Worm (Caenorhabditis elegans) whole organism, dauer: ENCODE data around the gene lin-25.

Source experiments
- unc-62 ChIP-seq: sonication (generic microtip); optimal IDR thresholded peaks from 2 replicates; lab custom pipeline; 2017; ENCODE audit warnings: missing biosample characterization, missing genetic modification reagents, missing genetic modification characterization

Gene lin-25

DNA sequence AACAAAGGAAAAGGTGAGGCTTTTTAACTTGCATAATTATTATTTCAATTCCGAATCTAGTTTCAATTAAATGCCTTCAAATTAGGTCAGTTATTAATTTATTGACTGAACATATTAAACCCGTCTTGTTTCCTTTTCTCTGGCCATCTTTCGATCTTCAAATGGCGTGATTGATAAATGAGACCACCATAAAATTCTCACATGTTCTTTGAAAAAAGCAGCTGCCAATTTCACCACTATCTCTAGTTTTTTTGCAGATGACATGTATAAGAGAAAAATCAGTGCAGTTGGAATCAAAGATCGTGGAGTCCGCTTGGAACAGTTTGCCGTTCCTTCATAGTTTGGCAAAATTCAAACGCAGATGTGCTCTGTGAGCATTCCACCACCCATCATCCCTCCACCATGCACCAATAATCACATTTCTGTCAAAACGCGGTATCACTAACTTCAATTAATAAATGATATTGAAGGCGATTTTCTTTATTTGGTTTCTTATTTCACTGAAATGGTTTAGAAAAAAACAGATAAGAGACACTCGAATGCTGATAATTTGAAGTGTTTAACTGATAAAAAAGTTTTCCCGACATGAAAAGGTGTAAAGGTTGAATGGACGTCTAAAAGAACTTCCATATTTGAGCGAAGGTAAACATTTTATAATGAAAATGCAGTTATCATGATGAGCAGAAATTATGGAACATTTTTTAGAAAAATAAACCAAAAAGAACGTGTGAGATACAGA, 11.8 kb upstream of the lin-25 start:
- no peak for TF ChIP-seq unc-62 (GFP tag; lab: Kevin White, UChicago)

DNA sequence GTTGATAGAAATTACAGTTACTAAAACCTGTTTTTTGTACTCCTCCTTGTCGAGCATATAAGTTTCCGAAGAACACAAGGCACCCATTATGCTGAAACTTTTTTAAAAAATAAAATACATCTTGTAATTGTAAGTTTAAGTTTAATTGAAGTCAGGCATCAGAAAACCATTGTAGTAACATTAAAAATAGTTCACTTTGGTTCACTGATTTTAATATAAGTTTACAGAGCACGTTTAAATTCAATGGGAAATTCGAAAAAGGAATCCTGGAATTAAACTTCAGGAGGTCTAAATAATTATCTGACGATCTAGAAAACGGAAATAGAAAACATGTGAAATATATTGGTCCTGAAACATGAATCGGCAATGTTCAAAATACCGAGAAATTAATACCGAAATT, 9.3 kb upstream of the lin-25 start, which contains the start of gene gpa-8:
Gene gpa-8 (minus strand): TSS at position 101 of the 400 bp plus-strand sequence.
- no peak for TF ChIP-seq unc-62 (GFP tag; lab: Kevin White, UChicago)

DNA sequence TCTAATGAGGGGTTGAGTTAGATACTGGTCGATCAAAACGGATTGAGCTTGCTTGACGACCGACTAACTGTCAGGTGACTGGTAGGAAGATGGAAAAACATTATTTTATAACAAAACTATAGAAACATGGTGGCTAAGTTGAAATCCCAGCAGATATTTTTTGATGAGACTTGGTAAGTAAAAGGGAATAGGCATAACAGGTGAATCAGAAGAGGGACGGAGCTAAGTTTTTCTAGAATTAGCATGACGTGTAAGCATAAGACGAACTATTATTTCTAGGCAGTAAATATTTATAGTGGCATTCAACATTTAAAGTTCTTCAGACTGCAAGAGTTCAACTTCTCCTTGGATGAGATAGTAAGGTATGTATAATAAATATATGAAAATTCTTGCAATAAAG, 5.2 kb upstream of the lin-25 start, which contains the start of gene F56H9.8:
Gene F56H9.8 (plus strand): TSS at position 301 of the 400 bp plus-strand sequence.
- no peak for TF ChIP-seq unc-62 (GFP tag; lab: Kevin White, UChicago)

DNA sequence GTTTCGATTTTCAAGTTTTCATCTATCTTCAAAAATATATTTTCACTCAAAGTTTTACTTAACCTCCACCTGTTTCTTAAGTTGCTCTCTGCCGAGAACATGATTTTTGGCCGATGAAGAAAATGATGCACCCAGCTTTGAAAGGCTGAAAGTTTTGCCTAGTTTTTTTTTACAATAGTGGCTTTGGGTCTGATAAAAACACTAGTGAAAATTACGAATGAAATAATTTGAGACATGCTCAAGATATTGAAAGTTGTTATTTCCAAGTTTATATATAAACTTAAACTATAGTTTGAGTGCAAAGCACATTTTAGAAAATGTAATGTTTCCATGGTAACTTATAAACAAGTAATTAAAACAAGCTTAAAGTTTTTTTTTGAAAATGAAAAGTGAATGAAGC, 512 bp upstream of the lin-25 start, which contains the start of gene gpa-9:
Gene gpa-9 (minus strand): TSS at position 101 of the 400 bp plus-strand sequence.
- TF ChIP-seq unc-62 (GFP tag; lab: Kevin White, UChicago): no peak

DNA sequence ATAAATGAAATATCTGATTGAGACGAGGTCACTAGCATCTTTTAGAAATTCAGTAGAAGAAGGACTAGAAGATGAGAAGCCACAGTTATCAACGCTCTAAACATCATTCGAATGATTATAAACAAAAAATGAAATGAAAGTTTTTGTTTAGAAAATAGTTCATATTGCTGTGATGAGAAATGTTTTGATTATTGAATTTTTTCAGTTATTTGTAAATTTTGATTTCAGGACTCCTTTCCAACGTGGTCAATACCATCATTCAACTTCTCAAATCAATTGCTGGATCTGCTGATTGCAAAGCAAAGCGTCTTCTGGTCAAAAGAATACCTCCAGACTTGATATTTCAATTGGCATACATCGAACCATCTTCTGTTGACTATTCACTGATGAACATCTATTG, 8.4 kb downstream of the lin-25 start, which contains the start of gene W05B10.6:
Gene W05B10.6 (minus strand): TSS at position 101 of the 400 bp plus-strand sequence.
- TF ChIP-seq unc-62 (GFP tag; lab: Kevin White, UChicago): no peak

DNA sequence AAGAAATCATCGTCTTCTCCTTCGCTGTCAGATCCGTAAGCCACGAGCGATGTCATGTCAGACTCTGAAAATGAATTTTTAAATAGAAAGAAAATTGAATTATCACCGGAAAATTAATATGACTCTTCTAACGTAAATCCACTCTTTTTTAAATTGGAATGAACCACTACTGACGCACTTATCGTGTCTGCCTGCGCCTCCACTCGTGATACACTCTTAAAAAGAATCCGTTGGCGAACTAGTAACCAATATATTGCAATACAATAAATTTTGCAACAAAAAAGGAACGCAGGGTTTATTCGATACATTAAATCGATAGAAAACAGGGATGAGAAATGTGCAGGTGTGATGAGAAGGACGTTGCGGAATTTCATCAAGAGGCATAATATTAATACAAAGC, 9.7 kb downstream of the lin-25 start, which contains the start of gene ccch-3:
Gene ccch-3 (minus strand): TSS at position 262 of the 400 bp plus-strand sequence.
- TF ChIP-seq unc-62 (GFP tag; lab: Kevin White, UChicago): no peak

DNA sequence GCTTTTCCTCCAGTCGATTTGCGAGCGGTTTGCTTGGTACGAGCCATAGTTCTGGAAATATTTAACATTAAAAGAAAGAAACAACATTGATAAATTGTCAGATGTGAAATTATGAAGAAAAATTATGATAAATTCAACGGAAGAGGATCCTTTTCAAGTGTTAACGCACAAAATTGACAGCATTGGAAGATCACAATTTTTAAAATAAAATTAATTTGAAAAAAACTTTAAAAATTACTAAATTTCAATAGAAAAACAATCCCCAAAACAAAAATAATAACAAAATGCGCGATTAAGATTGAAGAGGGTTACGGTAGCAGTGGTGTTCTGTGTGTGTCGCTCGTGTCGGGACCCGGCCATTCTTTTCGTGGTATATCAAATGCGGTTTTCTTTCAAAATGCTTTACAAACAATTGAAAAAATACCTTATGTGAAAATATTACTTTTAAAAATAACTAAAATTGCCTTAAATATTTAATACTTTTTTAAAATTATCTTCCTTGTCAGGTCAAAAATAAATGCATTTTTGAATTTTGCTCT, 10.6 kb downstream of the lin-25 start, which contains the start of gene his-74:
Gene his-74 (minus strand): TSS at position 51 of the 539 bp plus-strand sequence.
- TF ChIP-seq unc-62 (GFP tag; lab: Kevin White, UChicago): no peak

DNA sequence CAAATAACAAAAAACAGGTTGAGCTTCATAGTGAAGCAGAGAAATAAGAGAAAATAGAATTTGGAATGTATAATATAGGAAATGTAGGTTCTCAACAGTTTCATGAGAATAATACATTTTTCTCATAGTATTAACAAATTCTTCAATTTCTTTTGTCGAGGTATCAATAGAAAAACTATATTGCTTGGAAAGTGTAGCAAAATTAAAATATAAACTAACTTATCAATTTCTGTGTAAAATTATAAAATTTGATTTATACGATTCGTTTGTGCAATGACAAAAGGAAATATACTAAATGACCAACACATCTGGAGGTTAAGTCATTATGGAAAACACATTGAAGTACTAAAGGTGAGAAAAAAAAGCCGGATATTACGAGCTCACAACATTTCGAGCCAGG, 11.9 kb downstream of the lin-25 start, which contains the start of gene W05B10.3:
Gene W05B10.3 (minus strand): TSS at position 101 of the 400 bp plus-strand sequence.
- TF ChIP-seq unc-62 (GFP tag; lab: Kevin White, UChicago): no peak

DNA sequence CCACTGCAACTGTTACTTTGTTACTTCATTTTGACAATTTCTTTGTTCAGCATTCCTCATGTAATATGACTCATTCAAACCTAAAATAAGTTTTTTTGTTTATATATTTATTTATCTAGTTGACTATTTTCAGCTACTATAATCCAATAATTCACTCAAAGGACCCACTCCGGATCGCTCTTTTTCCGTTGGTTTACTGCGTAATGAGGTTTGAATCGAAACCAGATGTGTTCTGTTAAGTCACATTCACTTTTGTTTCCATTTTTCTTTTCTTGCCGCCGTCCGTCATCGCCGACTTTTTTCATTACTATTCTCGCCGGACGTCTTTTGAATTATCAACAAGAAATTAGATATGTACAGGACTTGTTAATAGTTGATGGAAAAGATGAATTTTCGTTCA, 13.7 kb downstream of the lin-25 start:
- TF ChIP-seq unc-62 (GFP tag; lab: Kevin White, UChicago): no peak

DNA sequence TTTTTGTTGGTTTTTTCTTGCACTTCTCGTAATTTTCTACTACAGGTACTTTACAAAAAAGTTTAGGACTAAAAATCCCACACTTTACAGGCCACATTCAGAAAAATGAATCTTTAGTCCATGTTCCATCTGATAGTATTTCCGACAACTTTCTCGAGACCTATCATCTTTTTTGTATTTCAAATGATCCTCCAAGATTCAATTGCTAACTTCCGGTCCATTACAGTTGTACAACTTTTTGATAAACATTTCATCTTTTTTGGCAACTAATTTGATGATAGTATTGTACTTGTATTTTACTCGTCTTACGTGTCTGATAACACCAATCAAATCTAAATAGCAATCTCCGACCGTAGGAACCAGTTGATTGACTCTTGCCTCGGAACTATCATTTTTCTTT, 17.7 kb downstream of the lin-25 start:
- no peak for TF ChIP-seq unc-62 (GFP tag; lab: Kevin White, UChicago)

DNA sequence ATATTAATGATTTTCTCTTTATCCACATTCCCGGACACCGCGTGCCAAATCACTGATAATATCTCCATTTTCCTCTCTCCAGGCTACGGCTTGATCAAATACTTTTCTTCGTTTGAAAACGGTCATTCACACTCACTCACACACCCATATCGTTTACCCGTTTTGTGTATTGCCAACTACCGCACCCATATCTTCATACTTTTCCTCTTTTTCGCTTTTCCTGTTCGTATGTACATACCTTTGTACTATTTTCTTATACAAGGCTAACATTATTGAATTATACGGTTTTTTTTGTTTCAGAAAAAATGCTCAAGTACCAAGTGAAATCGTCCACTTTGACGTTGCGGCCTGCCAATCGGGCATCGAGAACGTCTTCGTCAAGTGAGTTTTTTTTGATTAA, 18.2 kb downstream of the lin-25 start, which contains the start of gene W05B10.4:
Gene W05B10.4 (plus strand): TSS at position 301 of the 400 bp plus-strand sequence.
- TF ChIP-seq unc-62 (GFP tag; lab: Kevin White, UChicago): no peak

DNA sequence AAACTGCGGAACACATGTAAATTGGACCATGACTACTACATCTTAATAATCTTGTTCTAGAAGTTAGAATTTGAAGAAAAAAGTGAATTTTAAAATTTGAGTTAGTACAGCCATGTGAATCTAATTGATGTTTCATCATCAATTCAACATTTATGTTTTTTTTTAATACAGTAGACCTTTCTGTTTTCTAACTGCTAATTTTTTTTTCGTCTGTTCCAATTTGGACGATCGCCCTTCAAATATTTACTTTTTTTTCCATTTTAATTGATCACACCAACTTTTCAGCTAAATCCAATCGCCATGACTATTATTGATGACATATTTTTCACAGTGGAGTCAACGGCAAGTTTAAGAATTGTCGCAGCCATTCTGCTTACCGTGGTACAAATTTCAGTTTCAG, 20.9 kb downstream of the lin-25 start, which contains the start of gene srx-116:
Gene srx-116 (plus strand): TSS at position 301 of the 400 bp plus-strand sequence.
- no peak for TF ChIP-seq unc-62 (GFP tag; lab: Kevin White, UChicago)

DNA sequence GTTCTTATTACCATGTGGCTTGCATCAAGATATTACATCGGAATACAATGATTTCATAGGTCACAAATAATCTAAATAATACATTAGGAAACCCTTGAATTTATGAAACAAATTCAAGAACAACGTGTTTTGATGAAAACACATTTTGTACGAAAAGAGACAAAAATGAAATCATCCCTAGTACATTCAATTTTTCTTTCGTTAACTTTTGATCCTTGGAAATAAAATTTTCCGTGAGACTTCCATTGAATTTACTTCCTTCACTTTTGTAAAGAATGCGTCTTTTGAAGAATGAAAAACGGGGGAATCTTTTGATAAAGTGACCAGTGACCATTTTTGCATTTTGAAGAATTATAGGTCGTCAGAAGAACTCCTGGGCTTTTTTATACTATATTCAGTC, 24.0 kb downstream of the lin-25 start:
- TF ChIP-seq unc-62 (GFP tag; lab: Kevin White, UChicago): no peak

DNA sequence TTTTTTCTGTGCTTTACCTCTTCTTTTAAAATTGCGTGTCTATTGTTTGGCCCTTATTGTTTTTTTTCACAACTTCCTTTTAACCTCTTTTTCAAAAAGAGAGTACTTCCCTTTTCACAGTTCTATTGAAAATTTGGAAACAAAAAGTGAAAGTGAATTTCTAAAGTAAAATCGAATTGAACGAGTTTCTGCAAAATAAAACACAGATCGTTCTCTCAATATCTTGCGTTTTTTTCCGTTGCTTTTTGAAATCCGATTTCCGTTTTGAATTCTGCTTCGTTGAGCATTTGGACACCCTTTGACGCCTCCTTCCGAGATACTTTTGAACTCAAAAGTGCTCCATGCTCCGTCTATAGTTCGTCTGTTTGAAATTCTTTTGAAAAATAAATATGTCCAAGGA, 26.6 kb downstream of the lin-25 start:
- TF ChIP-seq unc-62 (GFP tag; lab: Kevin White, UChicago): no peak

DNA sequence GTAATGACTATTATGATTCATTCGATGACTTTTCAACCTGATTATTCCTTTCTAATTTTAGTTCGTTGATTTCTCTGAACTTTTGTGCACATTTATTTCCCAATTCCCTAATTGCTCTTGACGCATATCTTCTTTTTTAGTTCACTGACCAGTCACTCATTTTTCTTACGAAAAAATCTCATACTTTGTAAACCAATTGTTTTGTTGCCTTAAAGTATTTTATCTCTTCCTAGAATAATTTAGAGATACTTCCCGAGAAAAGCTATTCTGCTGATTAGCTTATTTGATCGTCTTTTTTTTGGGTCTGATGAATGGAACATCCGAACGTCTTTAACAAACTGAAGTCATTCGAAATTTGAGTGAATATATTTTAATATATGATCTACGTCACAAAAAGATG, 29.6 kb downstream of the lin-25 start:
- no peak for TF ChIP-seq unc-62 (GFP tag; lab: Kevin White, UChicago)

DNA sequence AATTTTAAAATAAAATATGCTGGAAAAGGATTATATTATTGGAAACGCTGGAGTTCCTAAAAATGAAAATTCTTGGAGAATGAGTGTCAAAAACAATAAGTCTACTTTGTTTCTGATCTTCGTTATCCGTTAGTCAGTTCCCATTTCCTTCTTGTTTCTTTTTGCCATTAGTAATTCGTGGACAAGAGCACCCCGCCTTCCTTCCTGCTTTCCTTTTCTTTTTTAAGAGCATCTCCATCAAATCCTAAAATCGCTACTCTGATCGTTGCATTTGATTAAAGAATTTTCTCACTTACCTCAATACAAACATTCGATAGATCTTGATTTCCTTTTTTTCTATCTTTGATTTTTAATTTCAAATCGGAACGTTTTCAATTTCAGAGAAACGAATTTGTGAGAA, 30.1 kb downstream of the lin-25 start, which contains the start of gene frpr-15:
Gene frpr-15 (plus strand): TSS at position 301 of the 400 bp plus-strand sequence.
- no peak for TF ChIP-seq unc-62 (GFP tag; lab: Kevin White, UChicago)
